Worm (Caenorhabditis elegans): ENCODE measurements around the gene dsb-1.

The dsb-1 gene

DNA sequence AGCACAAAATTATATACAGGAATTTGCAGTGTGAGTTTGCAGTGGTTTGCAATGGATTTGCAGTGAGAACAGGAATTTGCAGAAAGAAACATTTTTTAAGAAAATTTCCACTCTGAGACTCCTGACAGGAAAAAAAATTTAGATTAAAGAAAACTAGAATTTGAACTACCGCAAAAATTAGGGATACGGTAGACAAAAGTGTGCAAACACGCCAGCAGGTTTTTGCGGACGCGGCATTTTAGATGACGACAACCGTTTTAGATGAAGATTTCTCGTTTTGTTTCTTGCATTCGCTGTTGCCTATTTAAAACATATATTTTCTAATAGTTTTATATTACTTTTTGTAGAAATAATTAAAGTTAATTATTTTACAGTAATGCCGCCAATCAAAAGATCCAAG, 36.8 kb upstream of the dsb-1 start, which contains the start of gene wdr-46:
Gene wdr-46, plus strand, starts transcription at position 375 of the 400 bp plus-strand sequence.
- TF ChIP-seq B0310.2 (tag; optimal IDR thresholded peaks at IDR 0.05) (no peak), flt-1 (GFP tag; IDR thresholded peaks at IDR 0.05) (peak; percentile 41; the same call in 1 of the 2 replicates), ceh-13 (GFP tag; optimal IDR thresholded peaks at IDR 0.05) (no peak), hnd-1 (tag; optimal IDR thresholded peaks at IDR 0.05) (no peak), tra-4 (tag; optimal IDR thresholded peaks at IDR 0.05) (no peak), ets-7 (tag; optimal IDR thresholded peaks at IDR 0.05) (no peak), hmbx-1 (tag; optimal IDR thresholded peaks at IDR 0.05) (no peak), sea-1 (GFP tag; conservative IDR thresholded peaks at IDR 0.05) (no peak), ama-1 (optimal IDR thresholded peaks at IDR 0.05) (peak; percentile 67), pes-1 (GFP tag; IDR thresholded peaks at IDR 0.05) (no peak), scrt-1 (GFP tag; IDR thresholded peaks at IDR 0.05) (no peak), tbx-11 (GFP tag; IDR thresholded peaks at IDR 0.05) (no peak), F13C5.2 (tag; optimal IDR thresholded peaks at IDR 0.05) (peak; percentile 37), hmg-4 (GFP tag; optimal IDR thresholded peaks at IDR 0.05) (no peak), ceh-36 (tag; optimal IDR thresholded peaks at IDR 0.05) (peak; percentile 28), tbx-37 (GFP tag; conservative IDR thresholded peaks at IDR 0.05) (no peak)

DNA sequence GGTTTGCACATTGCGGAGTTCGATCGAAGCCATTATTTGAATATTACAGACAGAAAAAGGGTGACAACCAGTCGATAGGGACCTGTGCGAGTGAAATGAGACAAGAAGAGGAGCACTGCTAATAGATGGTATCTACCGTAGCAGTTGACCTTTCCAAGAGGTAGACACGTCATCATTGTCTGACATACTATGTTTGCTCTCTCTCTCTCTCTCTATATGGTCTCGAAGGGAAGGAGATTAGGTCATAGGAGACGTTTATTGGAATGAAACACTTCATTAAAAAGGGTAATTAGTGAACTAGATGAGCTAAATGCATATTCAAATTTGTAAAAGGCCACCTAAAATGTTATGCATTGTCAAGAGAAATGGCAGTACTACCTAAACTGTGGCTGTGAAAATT, 32.7 kb upstream of the dsb-1 start, which contains the start of gene atz-1:
Gene atz-1, minus strand, starts transcription at position 101 of the 400 bp plus-strand sequence.
- TF ChIP-seq pes-1 (GFP tag; IDR thresholded peaks at IDR 0.05): no peak
- no peak for TF ChIP-seq tbx-37 (GFP tag; conservative IDR thresholded peaks at IDR 0.05)
- TF ChIP-seq B0310.2 (tag; optimal IDR thresholded peaks at IDR 0.05): no peak
- TF ChIP-seq ceh-13 (GFP tag; optimal IDR thresholded peaks at IDR 0.05): no peak
- no peak for TF ChIP-seq aly-1 (tag; optimal IDR thresholded peaks at IDR 0.05)
- TF ChIP-seq tra-4 (tag; optimal IDR thresholded peaks at IDR 0.05): no peak

ce11 chrIV:12378919-12379318, 29.8 kb upstream of the dsb-1 start:
- TF ChIP-seq F13C5.2 (tag; optimal IDR thresholded peaks at IDR 0.05): no peak
- no peak for TF ChIP-seq pes-1 (GFP tag; IDR thresholded peaks at IDR 0.05)
- no peak for TF ChIP-seq hnd-1 (tag; optimal IDR thresholded peaks at IDR 0.05)
- no peak for TF ChIP-seq hmbx-1 (tag; optimal IDR thresholded peaks at IDR 0.05)
- TF ChIP-seq scrt-1 (GFP tag; IDR thresholded peaks at IDR 0.05): no peak
- no peak for TF ChIP-seq ceh-36 (tag; optimal IDR thresholded peaks at IDR 0.05)
- no peak for TF ChIP-seq flt-1 (GFP tag; IDR thresholded peaks at IDR 0.05)
- no peak for TF ChIP-seq ets-7 (tag; optimal IDR thresholded peaks at IDR 0.05)
- no peak for TF ChIP-seq tbx-11 (GFP tag; IDR thresholded peaks at IDR 0.05)
- no peak for TF ChIP-seq tbx-37 (GFP tag; conservative IDR thresholded peaks at IDR 0.05)
- no peak for TF ChIP-seq tra-4 (tag; optimal IDR thresholded peaks at IDR 0.05)
- TF ChIP-seq aly-1 (tag; optimal IDR thresholded peaks at IDR 0.05): no peak
- no peak for TF ChIP-seq sea-1 (GFP tag; conservative IDR thresholded peaks at IDR 0.05)
- TF ChIP-seq B0310.2 (tag; optimal IDR thresholded peaks at IDR 0.05): no peak
- no peak for TF ChIP-seq ceh-13 (GFP tag; optimal IDR thresholded peaks at IDR 0.05)

DNA sequence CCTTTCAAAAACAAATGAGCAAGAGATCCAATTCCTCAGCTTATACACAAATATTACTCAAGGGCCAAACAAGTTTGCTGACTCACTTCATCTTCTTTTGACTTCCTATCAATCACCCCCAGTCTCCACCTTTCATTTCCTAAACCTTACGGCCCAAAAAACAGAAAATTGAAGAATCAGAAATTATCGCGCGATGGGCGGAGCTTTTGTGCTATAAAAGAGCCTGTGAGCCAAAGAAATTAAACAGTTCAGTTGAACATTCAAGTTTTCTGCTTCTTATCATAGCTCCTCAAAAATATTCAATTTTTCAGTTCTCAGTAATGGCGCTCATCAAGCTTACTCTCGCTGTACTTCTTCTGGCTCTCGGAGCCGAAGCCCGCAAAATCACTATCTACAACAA, 28.9 kb upstream of the dsb-1 start, which contains the start of gene thn-1:
Gene thn-1, plus strand, starts transcription at position 301 of the 400 bp plus-strand sequence.
- no peak for TF ChIP-seq flt-1 (GFP tag; IDR thresholded peaks at IDR 0.05)
- TF ChIP-seq tbx-37 (GFP tag; conservative IDR thresholded peaks at IDR 0.05): no peak
- TF ChIP-seq tbx-11 (GFP tag; IDR thresholded peaks at IDR 0.05): no peak

ce11 chrIV:12382864-12383263, 25.9 kb upstream of the dsb-1 start, which contains the start of gene thn-2:
thn-2 (plus strand) TSS chrIV:12383170.
- TF ChIP-seq tbx-37 (GFP tag; conservative IDR thresholded peaks at IDR 0.05) (no peak), hnd-1 (tag; optimal IDR thresholded peaks at IDR 0.05) (no peak), B0310.2 (tag; optimal IDR thresholded peaks at IDR 0.05) (no peak), aly-1 (tag; optimal IDR thresholded peaks at IDR 0.05) (no peak), ceh-36 (tag; optimal IDR thresholded peaks at IDR 0.05) (no peak)

DNA sequence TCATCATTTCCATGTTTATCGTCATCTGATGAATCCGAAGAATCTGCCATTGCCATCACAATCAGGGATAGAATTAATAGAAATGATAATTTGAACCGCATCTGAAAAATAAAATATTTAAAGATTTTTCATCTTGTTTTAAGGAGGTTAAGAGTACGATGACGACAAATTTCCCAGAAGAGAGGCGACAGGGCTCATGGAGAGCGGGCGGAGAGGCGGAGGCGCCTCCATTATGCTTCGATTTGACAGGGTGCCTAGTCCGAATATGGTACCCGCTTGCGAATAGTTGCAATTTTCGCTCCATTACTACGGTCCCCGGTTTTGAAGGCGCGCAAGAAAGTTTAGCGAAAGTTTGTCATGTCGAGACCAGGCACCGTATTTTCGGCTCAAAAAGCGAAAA, 23.7 kb upstream of the dsb-1 start, which contains the start of gene F28D1.6:
Gene F28D1.6, minus strand, starts transcription at position 101 of the 400 bp plus-strand sequence.
- TF ChIP-seq flt-1 (GFP tag; IDR thresholded peaks at IDR 0.05) (no peak), tbx-37 (GFP tag; conservative IDR thresholded peaks at IDR 0.05) (no peak), ama-1 (optimal IDR thresholded peaks at IDR 0.05) (no peak), hnd-1 (tag; optimal IDR thresholded peaks at IDR 0.05) (no peak)

DNA sequence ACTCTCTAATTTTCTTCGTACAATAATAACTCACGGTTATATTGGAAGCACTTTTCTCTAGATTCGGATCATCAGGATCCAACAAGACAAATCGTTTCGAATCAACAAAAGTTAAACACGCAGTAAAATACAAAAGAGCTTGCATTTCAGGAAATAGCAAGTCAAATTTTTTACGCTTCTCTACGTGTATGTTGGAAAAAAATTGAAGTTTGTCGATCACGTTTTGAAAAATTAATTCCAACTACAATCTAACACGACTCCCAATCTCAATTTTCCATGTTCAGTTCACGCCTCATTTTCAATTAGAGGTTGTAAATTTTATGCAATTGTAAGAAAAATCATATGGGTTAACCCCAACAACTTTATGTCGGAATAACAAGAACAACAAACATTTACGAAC, 18.8 kb upstream of the dsb-1 start, which contains the start of gene spe-45:
Gene spe-45, minus strand, starts transcription at position 145 of the 400 bp plus-strand sequence.
- TF ChIP-seq pes-1 (GFP tag; IDR thresholded peaks at IDR 0.05): no peak
- no peak for TF ChIP-seq sea-1 (GFP tag; conservative IDR thresholded peaks at IDR 0.05)
- TF ChIP-seq B0310.2 (tag; optimal IDR thresholded peaks at IDR 0.05): no peak
- TF ChIP-seq hmbx-1 (tag; optimal IDR thresholded peaks at IDR 0.05): no peak
- TF ChIP-seq ets-7 (tag; optimal IDR thresholded peaks at IDR 0.05): no peak
- TF ChIP-seq tra-4 (tag; optimal IDR thresholded peaks at IDR 0.05): no peak
- TF ChIP-seq flt-1 (GFP tag; IDR thresholded peaks at IDR 0.05): no peak
- no peak for TF ChIP-seq tbx-11 (GFP tag; IDR thresholded peaks at IDR 0.05)
- no peak for TF ChIP-seq ama-1 (optimal IDR thresholded peaks at IDR 0.05)
- no peak for TF ChIP-seq tbx-37 (GFP tag; conservative IDR thresholded peaks at IDR 0.05)
- TF ChIP-seq ceh-36 (tag; optimal IDR thresholded peaks at IDR 0.05): no peak
- TF ChIP-seq F13C5.2 (tag; optimal IDR thresholded peaks at IDR 0.05): no peak

DNA sequence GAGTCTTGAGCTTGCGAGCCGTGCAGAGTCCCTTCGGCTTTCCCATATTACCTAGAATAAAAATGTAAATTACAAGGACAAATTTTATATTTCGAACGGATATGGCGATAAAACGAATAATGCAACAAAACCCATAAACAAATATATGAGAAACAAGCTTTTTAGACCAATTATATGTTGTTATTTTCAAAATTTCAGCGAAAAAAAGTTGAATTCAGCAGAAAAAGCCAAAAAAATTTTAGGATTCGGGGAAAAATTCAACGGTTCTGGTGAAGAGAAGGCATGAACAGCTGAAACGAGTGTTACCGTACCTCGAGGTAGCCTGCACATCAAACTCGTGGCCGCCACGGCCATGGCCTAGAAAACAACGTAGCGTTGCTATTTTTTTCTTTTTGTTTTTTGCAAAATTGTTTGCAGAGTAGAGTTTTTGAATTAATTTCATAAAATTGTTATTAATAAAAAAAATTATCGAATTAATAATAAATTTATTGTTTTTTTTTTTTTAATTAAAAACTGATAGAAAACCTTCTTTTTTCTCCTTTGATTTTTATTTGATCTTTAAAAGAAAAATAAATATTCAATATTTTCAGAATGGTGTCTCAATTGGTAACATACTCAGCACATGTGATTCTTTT, 17.6 kb upstream of the dsb-1 start, which contains the start of the genes rps-23 and dpm-3:
Gene rps-23, minus strand, starts transcription at position 51 of the 635 bp plus-strand sequence.
Gene dpm-3, plus strand, starts transcription at position 585 of the 635 bp plus-strand sequence.
- TF ChIP-seq ets-7 (tag; optimal IDR thresholded peaks at IDR 0.05) (no peak), B0310.2 (tag; optimal IDR thresholded peaks at IDR 0.05) (peak; percentile 15), ama-1 (optimal IDR thresholded peaks at IDR 0.05) (no peak), flt-1 (GFP tag; IDR thresholded peaks at IDR 0.05) (peak; percentile 59), aly-1 (tag; optimal IDR thresholded peaks at IDR 0.05) (no peak), ceh-36 (tag; optimal IDR thresholded peaks at IDR 0.05) (peak; percentile 2), hmbx-1 (tag; optimal IDR thresholded peaks at IDR 0.05) (no peak), tbx-37 (GFP tag; conservative IDR thresholded peaks at IDR 0.05) (peak; percentile 83), tra-4 (tag; optimal IDR thresholded peaks at IDR 0.05) (no peak), hmg-4 (GFP tag; optimal IDR thresholded peaks at IDR 0.05) (peak; percentile 29), pes-1 (GFP tag; IDR thresholded peaks at IDR 0.05) (peak; percentile 83), tbx-11 (GFP tag; IDR thresholded peaks at IDR 0.05) (peak; percentile 57; the same call in 1 of the 2 replicates), hnd-1 (tag; optimal IDR thresholded peaks at IDR 0.05) (peak; percentile 11), F13C5.2 (tag; optimal IDR thresholded peaks at IDR 0.05) (peak; percentile 52), sea-1 (GFP tag; conservative IDR thresholded peaks at IDR 0.05) (no peak; the same call in 1 of the 2 replicates), scrt-1 (GFP tag; IDR thresholded peaks at IDR 0.05) (no peak), ceh-13 (GFP tag; optimal IDR thresholded peaks at IDR 0.05) (no peak)
